Worm (Caenorhabditis elegans) whole organism, early embryonic: ENCODE measurements around the gene npr-41.

Experiments used
- B0310.2 ChIP-seq: sonication (generic microtip); optimal IDR thresholded peaks from 2 replicates; lab custom pipeline; 2016; ENCODE audit warnings: mild to moderate bottlenecking, missing genetic modification characterization, missing compliant biosample characterization
- ama-1 ChIP-seq: fragments of 150-350 bp; optimal IDR thresholded peaks from 2 replicates; lab custom pipeline; 2014
- ceh-13 ChIP-seq: fragments of 200-800 bp; sonication (Bioruptor generic); optimal IDR thresholded peaks from 2 replicates; lab custom pipeline; 2018; ENCODE audit warnings: mild to moderate bottlenecking, missing genetic modification characterization, missing compliant biosample characterization
- ceh-36 ChIP-seq: sonication (generic microtip); optimal IDR thresholded peaks from 2 replicates; lab custom pipeline; 2016; ENCODE audit warnings: missing genetic modification characterization, inconsistent platforms, missing compliant biosample characterization
- ets-7 ChIP-seq: sonication (generic microtip); optimal IDR thresholded peaks from 2 replicates; lab custom pipeline; 2016; ENCODE audit warnings: missing genotype, missing genetic modification characterization, missing compliant biosample characterization
- flt-1 ChIP-seq: fragments of 200-800 bp; sonication (Bioruptor generic); IDR thresholded peaks from 2 replicates; pipeline ENCODE4 v1.3.6; 2022; ENCODE audit warnings: missing genetic modification characterization, missing compliant biosample characterization
- hnd-1 ChIP-seq: sonication (generic microtip); optimal IDR thresholded peaks from 2 replicates; lab custom pipeline; 2016; ENCODE audit warnings: missing genetic modification characterization, missing compliant biosample characterization
- pes-1 ChIP-seq: fragments of 200-800 bp; sonication (Bioruptor generic); IDR thresholded peaks from 2 replicates; pipeline ENCODE4 v1.3.6; 2022; ENCODE audit warnings: missing genetic modification reagents, missing genetic modification characterization, missing compliant biosample characterization
- sea-1 ChIP-seq: fragments of 200-800 bp; sonication (Bioruptor generic); conservative IDR thresholded peaks from 2 replicates; pipeline ENCODE4 v1.3.6; 2022; ENCODE audit warnings: missing genetic modification characterization, missing compliant biosample characterization
- tbx-11 ChIP-seq: fragments of 200-800 bp; sonication (Bioruptor generic); IDR thresholded peaks from 2 replicates; pipeline ENCODE4 v1.3.6; 2022; ENCODE audit warnings: missing genetic modification characterization, missing compliant biosample characterization
- tra-4 ChIP-seq: sonication (generic microtip); optimal IDR thresholded peaks from 2 replicates; lab custom pipeline; 2017; ENCODE audit warnings: missing genetic modification characterization, missing compliant biosample characterization

- TF ChIP-seq flt-1 (GFP tag; lab: Robert Waterston, UW) (no peak), ama-1 (lab: Kevin White, UChicago) (no peak), B0310.2 (tag; lab: Kevin White, UChicago) (no peak), sea-1 (GFP tag; lab: Robert Waterston, UW) (no peak), pes-1 (GFP tag; lab: Robert Waterston, UW) (no peak), ets-7 (tag; lab: Kevin White, UChicago) (no peak), hnd-1 (tag; lab: Kevin White, UChicago) (no peak), tbx-11 (GFP tag; lab: Robert Waterston, UW) (no peak), ceh-36 (no peak), tra-4 (tag; lab: Kevin White, UChicago) (no peak), ceh-13 (GFP tag; lab: Kevin White, UChicago) (no peak)
Measured at ce11 chrII:11555634-11556033, 45.2 kb downstream of the npr-41 start, which contains the start of gene F54D5.24.
